Worm (Caenorhabditis elegans): ENCODE measurements around the gene K07B1.4.

Gene K07B1.4

DNA sequence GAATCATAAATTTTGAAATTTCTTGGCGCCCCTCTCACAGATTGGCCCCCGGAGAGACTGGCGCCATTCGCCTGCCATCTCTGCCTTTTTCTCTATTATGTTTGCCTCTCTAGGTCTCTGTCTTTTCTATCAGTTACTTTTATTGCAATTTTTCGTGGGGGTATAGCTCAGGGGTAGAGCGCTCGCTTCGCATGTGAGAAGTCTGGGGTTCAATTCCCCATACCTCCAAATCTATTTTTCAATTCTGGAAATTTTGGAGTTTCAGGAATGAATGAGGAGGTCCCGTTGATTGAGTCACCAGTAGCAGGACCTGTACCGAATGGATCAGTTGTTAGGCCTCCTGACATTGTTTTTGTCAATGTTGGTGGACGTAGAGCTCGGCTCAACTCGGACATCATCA, 10.7 kb upstream of the K07B1.4 start, which contains the start of gene kvs-3 (continued):
- TF ChIP-seq efl-1 (GFP tag; optimal IDR thresholded peaks at IDR 0.05) (peak; percentile 3), lin-40 (tag; optimal IDR thresholded peaks at IDR 0.05) (peak; percentile 65), F55B11.4 (tag; optimal IDR thresholded peaks at IDR 0.05; ENCODE audit: borderline replicate concordance, insufficient read depth) (no peak), snpc-4 (GFP tag; optimal IDR thresholded peaks at IDR 0.05) (peak; percentile 70), snpc-4 (tag; optimal IDR thresholded peaks at IDR 0.05) (peak in 1 of 4 experiments; percentile 62), bed-1 (GFP tag; IDR thresholded peaks at IDR 0.05) (0 out of 2 replicates have a peak, but pooled peaks have one; percentile 14), lsl-1 (GFP tag; optimal IDR thresholded peaks at IDR 0.05) (no peak), zfh-2 (GFP tag; conservative IDR thresholded peaks at IDR 0.05) (no peak), C06A6.2 (GFP tag; conservative IDR thresholded peaks at IDR 0.05) (peak; percentile 63), ZK185.1 (tag; optimal IDR thresholded peaks at IDR 0.05; ENCODE audit: poor library complexity, severe bottlenecking) (peak; percentile 80), let-607 (tag; optimal IDR thresholded peaks at IDR 0.05) (peak; percentile 6 to 43), ztf-25 (GFP tag; IDR thresholded peaks at IDR 0.05) (peak; percentile 91), F10E7.11 (tag; optimal IDR thresholded peaks at IDR 0.05) (peak; percentile 72), K12H6.12 (tag; optimal IDR thresholded peaks at IDR 0.05) (peak; percentile 78), zim-3 (tag; optimal IDR thresholded peaks at IDR 0.05) (no peak), lag-1 (GFP tag; IDR thresholded peaks at IDR 0.05) (0 out of 2 replicates have a peak, but pooled peaks have one; percentile 39), hlh-12 (tag; optimal IDR thresholded peaks at IDR 0.05) (peak; percentile 50), attf-5 (GFP tag; optimal IDR thresholded peaks at IDR 0.05) (peak; percentile 79), mes-4 (tag; optimal IDR thresholded peaks at IDR 0.05) (peak; percentile 66), lin-35 (GFP tag; optimal IDR thresholded peaks at IDR 0.05) (peak in 1 of 3 experiments; percentile 75), D2030.7 (GFP tag; IDR thresholded peaks at IDR 0.05) (peak; percentile 2; the same call in 1 of the 2 replicates), atf-7 (tag; optimal IDR thresholded peaks at IDR 0.05) (peak; percentile 51), fkh-3 (tag; optimal IDR thresholded peaks at IDR 0.05) (peak; percentile 85), ets-4 (GFP tag; optimal IDR thresholded peaks at IDR 0.05) (peak; percentile 37), dpl-1 (GFP tag; optimal IDR thresholded peaks at IDR 0.05) (peak; percentile 18), ztf-6 (GFP tag; IDR thresholded peaks at IDR 0.05) (peak; percentile 51; the same call in 1 of the 2 replicates), B0336.3 (GFP tag; IDR thresholded peaks at IDR 0.05) (no peak), sea-2 (GFP tag; IDR thresholded peaks at IDR 0.05) (0 out of 2 replicates have a peak, but pooled peaks have one; percentile 70), Y67H2A.10 (GFP tag; conservative IDR thresholded peaks at IDR 0.05) (peak; percentile 50; the same call in 1 of the 2 replicates), madf-3 (GFP tag; IDR thresholded peaks at IDR 0.05) (peak; percentile 78), F33H1.4 (GFP tag; IDR thresholded peaks at IDR 0.05) (no peak), Y53F4B.3 (GFP tag; IDR thresholded peaks at IDR 0.05) (peak; percentile 69; the same call in 1 of the 2 replicates), snpc-1.1 (tag; optimal IDR thresholded peaks at IDR 0.05; ENCODE audit: insufficient read depth) (peak; percentile 55), ama-1 (optimal IDR thresholded peaks at IDR 0.05) (no peak), ama-1 (GFP tag; optimal IDR thresholded peaks at IDR 0.05) (peak; percentile 67 to 68), madf-6 (GFP tag; IDR thresholded peaks at IDR 0.05) (no peak; the same call in 1 of the 2 replicates), ztf-26 (tag; optimal IDR thresholded peaks at IDR 0.05) (peak; percentile 70), repo-1 (tag; optimal IDR thresholded peaks at IDR 0.05) (peak; percentile 82), snpc-3.4 (tag; optimal IDR thresholded peaks at IDR 0.05) (peak; percentile 89), xnd-1 (tag; optimal IDR thresholded peaks at IDR 0.05) (no peak), nhr-179 (tag; optimal IDR thresholded peaks at IDR 0.05) (peak; percentile 46), ztf-18 (tag; optimal IDR thresholded peaks at IDR 0.05) (peak; percentile 84), somi-1 (GFP tag; optimal IDR thresholded peaks at IDR 0.05) (peak; percentile 37), T26A5.8 (tag; optimal IDR thresholded peaks at IDR 0.05) (peak; percentile 82), tbx-9 (tag; optimal IDR thresholded peaks at IDR 0.05; ENCODE audit: borderline replicate concordance) (peak; percentile 19), ceh-91 (GFP tag; IDR thresholded peaks at IDR 0.05) (peak; percentile 40; the same call in 1 of the 2 replicates), aptf-3 (GFP tag; IDR thresholded peaks at IDR 0.05) (no peak), die-1 (tag; optimal IDR thresholded peaks at IDR 0.05) (peak; percentile 85), cebp-2 (GFP tag; IDR thresholded peaks at IDR 0.05) (0 out of 2 replicates have a peak, but pooled peaks have one; percentile 76)

Measured in whole organism, young adult.